Worm (Caenorhabditis elegans) whole organism, L1 larva: ENCODE results near the gene ears-2.

Experiments
- efl-1 ChIP-seq, 4 experiments: fragments of 150-350 bp; optimal IDR thresholded peaks in 3 of 4; peaks in 1 of 4; 1 replicate in 1 of 4; 2 replicates in 3 of 4; lab custom pipeline; 2014; ENCODE audit warnings: missing biosample characterization in 2 of 4, missing genetic modification characterization in 2 of 4, missing genetic modification reagents in 2 of 4
- egl-27 ChIP-seq, 2 experiments: fragments of 150-350 bp in 1 of 2; sonication (generic microtip); optimal IDR thresholded peaks; 3 replicates each; lab custom pipeline; 2017 to 2018; ENCODE audit warnings: missing biosample characterization in 2 of 2, missing genetic modification characterization in 2 of 2, missing genetic modification reagents in 2 of 2
- lsy-2 ChIP-seq, 2 experiments: fragments of 150-350 bp; optimal IDR thresholded peaks; 2 replicates each; lab custom pipeline; 2014; ENCODE audit warnings: missing biosample characterization in 2 of 2, missing genetic modification characterization in 2 of 2
- mdl-1 ChIP-seq, 2 experiments: fragments of 150-350 bp; optimal IDR thresholded peaks; 2 replicates each; lab custom pipeline; 2014 to 2017; ENCODE audit warnings: missing biosample characterization in 2 of 2, missing genetic modification characterization in 2 of 2, inconsistent platforms in 1 of 2
- nhr-237 ChIP-seq: fragments of 150-350 bp; optimal IDR thresholded peaks from 2 replicates; lab custom pipeline; 2014; ENCODE audit warnings: missing biosample characterization, missing genetic modification characterization
- skn-1 ChIP-seq: fragments of 150-350 bp; optimal IDR thresholded peaks from 2 replicates; lab custom pipeline; 2014; ENCODE audit warnings: missing biosample characterization, missing genetic modification characterization
- snpc-4 ChIP-seq: fragments of 150-350 bp; optimal IDR thresholded peaks from 2 replicates; lab custom pipeline; 2014; ENCODE audit warnings: missing biosample characterization, missing genetic modification characterization

DNA sequence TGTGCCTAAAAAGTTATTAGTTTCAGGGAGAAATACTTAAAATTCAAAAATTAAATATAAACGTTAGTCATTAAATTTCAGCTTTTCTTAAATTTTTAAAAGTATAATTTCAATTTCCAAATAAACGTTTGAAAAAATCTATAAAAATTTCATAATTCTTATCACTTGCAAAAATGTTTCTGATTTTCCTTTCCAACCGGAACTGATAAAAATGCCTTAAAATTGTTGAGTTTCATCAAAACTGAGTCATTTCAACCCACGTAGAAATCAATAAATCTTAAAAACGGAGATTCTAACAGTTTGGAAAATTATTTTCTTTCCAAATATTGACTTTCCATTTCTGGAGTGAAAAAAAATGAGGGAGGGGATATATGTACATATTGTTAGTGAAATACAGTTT, 18.6 kb upstream of the ears-2 start:
- no peak for TF ChIP-seq nhr-237
- no peak for TF ChIP-seq snpc-4
- no peak for TF ChIP-seq skn-1
- TF ChIP-seq lsy-2 (tag; optimal IDR thresholded peaks at IDR 0.05; lab: Kevin White, UChicago) = no peak
- no peak for TF ChIP-seq egl-27 (tag; optimal IDR thresholded peaks at IDR 0.05; lab: Kevin White, UChicago)
- TF ChIP-seq mdl-1 (tag; optimal IDR thresholded peaks at IDR 0.05; lab: Kevin White, UChicago) = no peak
- no peak for TF ChIP-seq efl-1 (optimal IDR thresholded peaks at IDR 0.05; lab: Kevin White, UChicago)
- TF ChIP-seq efl-1 (GFP tag; optimal IDR thresholded peaks at IDR 0.05 in 1 of 2; lab: Kevin White, UChicago) = no peak
